Worm (Caenorhabditis elegans) whole organism, L4 larva: Measurements from ENCODE around the gene F36H5.13.

Experiments used
- Y48G9A.11 ChIP-seq: fragments of 200-800 bp; sonication (Bioruptor generic); IDR thresholded peaks from 2 replicates; pipeline ENCODE4 v1.3.6; 2022; ENCODE audit warnings: missing genetic modification reagents, missing genetic modification characterization, missing compliant biosample characterization
- dmd-6 ChIP-seq: fragments of 200-800 bp; sonication (Bioruptor generic); IDR thresholded peaks from 2 replicates; pipeline ENCODE4 v1.3.6; 2022; ENCODE audit warnings: missing genetic modification reagents, missing genetic modification characterization, missing compliant biosample characterization
- nhr-11 ChIP-seq: fragments of 150-350 bp; optimal IDR thresholded peaks from 2 replicates; lab custom pipeline; 2014; ENCODE audit warnings: missing biosample characterization, missing genetic modification characterization
- nhr-111 ChIP-seq: fragments of 200-800 bp; sonication (Bioruptor generic); optimal IDR thresholded peaks from 2 replicates; lab custom pipeline; 2018; ENCODE audit warnings: mild to moderate bottlenecking, missing genetic modification characterization, missing compliant biosample characterization
- php-3 ChIP-seq: fragments of 200-800 bp; sonication (Bioruptor generic); IDR thresholded peaks from 2 replicates; pipeline ENCODE4 v1.3.6; 2022; ENCODE audit warnings: missing genetic modification reagents, missing genetic modification characterization, missing compliant biosample characterization
- pqm-1 ChIP-seq: sonication (generic microtip); optimal IDR thresholded peaks from 2 replicates; lab custom pipeline; 2017; ENCODE audit warnings: missing biosample characterization, missing genetic modification characterization
- unc-62 ChIP-seq, 3 experiments: fragments of 150-350 bp in 1 of 3; sonication (generic microtip); optimal IDR thresholded peaks in 2 of 3; peaks in 1 of 3; 1 replicate in 1 of 3; 2 replicates in 2 of 3; lab custom pipeline; 2014 to 2017; ENCODE audit warnings: missing biosample characterization in 3 of 3, missing genetic modification characterization in 3 of 3, missing genetic modification reagents in 3 of 3, missing genotype in 1 of 3

DNA sequence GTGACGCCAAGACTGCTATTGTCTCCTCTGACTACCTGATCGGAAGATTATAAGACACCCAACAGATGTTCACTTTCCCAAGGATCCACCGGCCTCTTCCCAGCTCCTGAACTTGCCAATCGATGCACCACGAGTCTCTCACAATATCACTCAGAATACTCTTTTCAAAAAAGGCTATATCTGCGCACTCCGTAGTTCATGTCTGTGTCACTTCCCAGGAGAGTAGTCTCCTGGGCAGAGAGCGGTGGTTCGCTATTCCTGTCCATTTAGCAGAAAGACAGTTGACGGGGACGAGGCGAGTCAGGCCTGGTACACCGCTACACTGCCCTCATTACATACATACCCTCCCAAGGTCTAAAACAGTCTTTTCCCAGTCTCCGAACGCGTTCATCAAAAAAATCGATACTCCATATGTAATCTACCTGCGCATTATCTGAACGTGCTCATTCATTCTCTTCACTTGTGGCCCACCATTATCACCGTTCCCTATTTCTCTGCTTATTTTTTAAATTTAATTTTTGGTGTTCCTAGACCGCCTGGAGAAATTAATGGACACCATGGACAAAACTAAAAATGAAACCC lies 35.5 kb downstream of the F36H5.13 start, which contains the start of gene btb-6:
- TF ChIP-seq nhr-111 (no peak), pqm-1 (tag; lab: Kevin White, UChicago) (no peak), unc-62 (GFP tag; optimal IDR thresholded peaks at IDR 0.05 in 1 of 2; lab: Kevin White, UChicago) (no peak), unc-62 (tag; optimal IDR thresholded peaks at IDR 0.05; lab: Kevin White, UChicago) (no peak), dmd-6 (no peak), Y48G9A.11 (GFP tag; lab: Robert Waterston, UW) (no peak), nhr-11 (tag; lab: Kevin White, UChicago) (no peak), php-3 (no peak)
